Fruit fly (Drosophila melanogaster): Measurements from ENCODE around the gene Rhau.

Gene Rhau

dm6 chr2L:20770242-20770769 lies 12.5 kb upstream of the Rhau start, which contains the start of gene cad (continued):
- no peak for TF ChIP-seq lola (GFP tag; optimal IDR thresholded peaks at IDR 0.05)
- no peak for TF ChIP-seq pum (GFP tag; optimal IDR thresholded peaks at IDR 0.05)
- TF ChIP-seq ranshi (GFP tag; IDR thresholded peaks at IDR 0.05): no peak; the same call in 1 of the 2 replicates
- TF ChIP-seq B-H1 (GFP tag; IDR thresholded peaks at IDR 0.05): no peak
- TF ChIP-seq ttk (GFP tag; IDR thresholded peaks at IDR 0.05): peak; percentile 51
- TF ChIP-seq Dref (GFP tag; IDR thresholded peaks at IDR 0.05): no peak
- TF ChIP-seq fd96Cb (tag; optimal IDR thresholded peaks at IDR 0.05): no peak
- no peak for TF ChIP-seq Atf3 (GFP tag; optimal IDR thresholded peaks at IDR 0.05)
- TF ChIP-seq stc (GFP tag; IDR thresholded peaks at IDR 0.05): peak; percentile 58
- TF ChIP-seq CG42726 (GFP tag; IDR thresholded peaks at IDR 0.05; ENCODE audit: partially characterized antibody): peak; percentile 68
- TF ChIP-seq org-1 (GFP tag; optimal IDR thresholded peaks at IDR 0.05): no peak
- TF ChIP-seq CG15601 (tag; optimal IDR thresholded peaks at IDR 0.05): no peak
- no peak for TF ChIP-seq h (optimal IDR thresholded peaks at IDR 0.05)
- TF ChIP-seq CG34376 (GFP tag; optimal IDR thresholded peaks at IDR 0.05): peak; percentile 37
- TF ChIP-seq Xrp1 (GFP tag; IDR thresholded peaks at IDR 0.05): peak; percentile 35; the same call in 1 of the 2 replicates
- no peak for TF ChIP-seq dati (GFP tag; IDR thresholded peaks at IDR 0.05)
- no peak for TF ChIP-seq eyg (GFP tag; optimal IDR thresholded peaks at IDR 0.05)
- TF ChIP-seq CG1832 (GFP tag; optimal IDR thresholded peaks at IDR 0.05): peak; percentile 98
- TF ChIP-seq Hr3 (GFP tag; optimal IDR thresholded peaks at IDR 0.05): no peak
- TF ChIP-seq croc (GFP tag; conservative IDR thresholded peaks at IDR 0.05): no peak
- no peak for TF ChIP-seq CG9215 (GFP tag; IDR thresholded peaks at IDR 0.05)
- TF ChIP-seq CG4360 (GFP tag; IDR thresholded peaks at IDR 0.05): peak; percentile 80
- no peak for TF ChIP-seq cas (GFP tag; IDR thresholded peaks at IDR 0.05)
- no peak for TF ChIP-seq dmrt99B (tag; optimal IDR thresholded peaks at IDR 0.05)
- TF ChIP-seq peb (GFP tag; IDR thresholded peaks at IDR 0.05): no peak
- no peak for TF ChIP-seq onecut (GFP tag; IDR thresholded peaks at IDR 0.05)
- peak; percentile 81 for TF ChIP-seq Adf1 (GFP tag; IDR thresholded peaks at IDR 0.05)
- TF ChIP-seq CG3281 (GFP tag; optimal IDR thresholded peaks at IDR 0.05): peak; percentile 35
- TF ChIP-seq bcd (GFP tag; optimal IDR thresholded peaks at IDR 0.05): peak; percentile 27
- TF ChIP-seq CG8924 (tag; optimal IDR thresholded peaks at IDR 0.05): no peak
- TF ChIP-seq wek (GFP tag; optimal IDR thresholded peaks at IDR 0.05): no peak
- TF ChIP-seq CG8281 (tag; optimal IDR thresholded peaks at IDR 0.05): no peak
- TF ChIP-seq CG8944 (GFP tag; optimal IDR thresholded peaks at IDR 0.05): no peak
- 0 out of 3 replicates have a peak, but pooled peaks have one; percentile 24 for TF ChIP-seq zfh1 (GFP tag; IDR thresholded peaks at IDR 0.05)
- TF ChIP-seq Usf (GFP tag; optimal IDR thresholded peaks at IDR 0.05): no peak
- TF ChIP-seq amos (GFP tag; IDR thresholded peaks at IDR 0.05; ENCODE audit: partially characterized antibody): no peak; the same call in 1 of the 2 replicates
- no peak for TF ChIP-seq ham (GFP tag; IDR thresholded peaks at IDR 0.05)
- TF ChIP-seq repo (GFP tag; optimal IDR thresholded peaks at IDR 0.05): no peak
- TF ChIP-seq TFAM (GFP tag; optimal IDR thresholded peaks at IDR 0.05): no peak
- no peak for TF ChIP-seq HLH3B (GFP tag; IDR thresholded peaks at IDR 0.05)
- TF ChIP-seq CG14014 (GFP tag; IDR thresholded peaks at IDR 0.05): no peak
- TF ChIP-seq mirr (GFP tag; optimal IDR thresholded peaks at IDR 0.05): peak; percentile 22
- peak; percentile 3 for TF ChIP-seq HLHmδ (GFP tag; optimal IDR thresholded peaks at IDR 0.05)
- peak; percentile 75 for TF ChIP-seq vvl (GFP tag; IDR thresholded peaks at IDR 0.05)
- peak; percentile 44 for TF ChIP-seq CG31365 (tag; optimal IDR thresholded peaks at IDR 0.05)
- no peak for TF ChIP-seq CG17612 (GFP tag; IDR thresholded peaks at IDR 0.05)
- TF ChIP-seq Rx (GFP tag; IDR thresholded peaks at IDR 0.05): no peak
- TF ChIP-seq sens (GFP tag): peak; percentile 84
- TF ChIP-seq danr (GFP tag; IDR thresholded peaks at IDR 0.05): no peak
- no peak for TF ChIP-seq CG11093 (GFP tag; IDR thresholded peaks at IDR 0.05)
- TF ChIP-seq abd-A (tag; optimal IDR thresholded peaks at IDR 0.05): no peak
- no peak for TF ChIP-seq Ravus (GFP tag; IDR thresholded peaks at IDR 0.05)
- TF ChIP-seq gce (GFP tag; IDR thresholded peaks at IDR 0.05): no peak

All from whole organism, embryonic.